Fruit fly (Drosophila melanogaster) whole organism, embryonic: ENCODE measurements around the gene CG14995.

ENCODE experiments used
- CG10565 ChIP-seq: fragments of 200-800 bp; sonication (Bioruptor generic); optimal IDR thresholded peaks from 3 replicates; lab custom pipeline; 2016; ENCODE audit warnings: missing biosample characterization, mild to moderate bottlenecking, missing genetic modification characterization
- CG12219 ChIP-seq: fragments of 200-800 bp; sonication (Bioruptor generic); optimal IDR thresholded peaks from 3 replicates; lab custom pipeline; 2018; ENCODE audit warnings: missing biosample characterization, mild to moderate bottlenecking, missing genetic modification characterization
- CG14441 ChIP-seq: fragments of 200-800 bp; sonication (Bioruptor generic); IDR thresholded peaks from 2 replicates; pipeline ENCODE4 v1.3.6; 2022; ENCODE audit warnings: missing biosample characterization, missing genetic modification characterization
- CG17568 ChIP-seq: fragments of 200-800 bp; sonication (Bioruptor generic); optimal IDR thresholded peaks from 2 replicates; lab custom pipeline; 2018; ENCODE audit warnings: missing biosample characterization, mild to moderate bottlenecking, missing genetic modification characterization, moderate library complexity
- CG31365 ChIP-seq: fragments of 200-800 bp; sonication (Bioruptor generic); optimal IDR thresholded peaks from 2 replicates; lab custom pipeline; 2018; ENCODE audit warnings: missing biosample characterization, mild to moderate bottlenecking, missing genetic modification characterization
- CG6689 ChIP-seq: fragments of 200-800 bp; sonication (Bioruptor generic); IDR thresholded peaks from 2 replicates; pipeline ENCODE4 v1.3.6; 2022; ENCODE audit warnings: missing biosample characterization, missing genetic modification characterization
- NK7.1 ChIP-seq: fragments of 200-800 bp; sonication (Bioruptor generic); optimal IDR thresholded peaks from 3 replicates; lab custom pipeline; 2016; ENCODE audit warnings: missing biosample characterization, missing genetic modification characterization
- ase ChIP-seq: fragments of 200-800 bp; sonication (Bioruptor generic); IDR thresholded peaks from 3 replicates; pipeline ENCODE4 v1.3.6; 2022; ENCODE audit warnings: missing biosample characterization, missing genetic modification characterization
- danr ChIP-seq: fragments of 200-800 bp; sonication (Bioruptor generic); IDR thresholded peaks from 2 replicates; pipeline ENCODE4 v1.3.6; 2022; ENCODE audit warnings: missing biosample characterization, missing genetic modification characterization
- fu2 ChIP-seq: fragments of 200-800 bp; sonication (Bioruptor generic); optimal IDR thresholded peaks from 2 replicates; lab custom pipeline; 2016; ENCODE audit warnings: missing biosample characterization, missing genetic modification characterization
- pan ChIP-seq, 4 experiments: fragments of >200 bp in 3 of 4; fragments of 200-800 bp in 1 of 4; sonication (Bioruptor generic) in 1 of 4; optimal IDR thresholded peaks in 3 of 4; IDR thresholded peaks in 1 of 4; 2 replicates each; pipeline versions ENCODE4 v1.3.6 to Lab custom; 2017 to 2022; ENCODE audit warnings: missing biosample characterization in 2 of 4, missing genetic modification characterization in 2 of 4, mixed read lengths in 1 of 4
- psq ChIP-seq: fragments of 200-800 bp; sonication (Bioruptor generic); optimal IDR thresholded peaks from 2 replicates; lab custom pipeline; 2017; ENCODE audit warnings: missing biosample characterization, missing genetic modification characterization

dm6 chr3L:4096546-4096945, 6.5 kb downstream of the CG14995 start:
- no peak for TF ChIP-seq NK7.1 (GFP tag; lab: Kevin White, UChicago)
- TF ChIP-seq ase (GFP tag; lab: Robert Waterston, UW): no peak
- no peak for TF ChIP-seq psq
- TF ChIP-seq CG6689 (GFP tag; lab: Robert Waterston, UW): no peak
- TF ChIP-seq fu2: no peak
- no peak for TF ChIP-seq CG17568 (GFP tag; lab: Kevin White, UChicago)
- TF ChIP-seq CG10565: no peak
- no peak for TF ChIP-seq CG14441
- no peak for TF ChIP-seq pan (optimal IDR thresholded peaks at IDR 0.05; lab: Kevin White, UChicago)
- no peak for TF ChIP-seq pan (GFP tag; optimal IDR thresholded peaks at IDR 0.05 in 1 of 2, IDR thresholded peaks at IDR 0.05 in 1 of 2)
- no peak for TF ChIP-seq CG31365
- no peak for TF ChIP-seq CG12219 (GFP tag; lab: Kevin White, UChicago)
- no peak for TF ChIP-seq danr (GFP tag; lab: Robert Waterston, UW)
